Worm (Caenorhabditis elegans) whole organism, L2 larva: Measurements from ENCODE around the gene gst-30.
A peak's percentile ranks its signal among the peaks of the same experiment; 100 is the strongest.

Source experiments
- C34F6.9 ChIP-seq: fragments of 150-350 bp; optimal IDR thresholded peaks from 2 replicates; lab custom pipeline; 2014; ENCODE audit warnings: missing biosample characterization, missing genetic modification characterization
- ZK546.5 ChIP-seq: sonication (generic microtip); optimal IDR thresholded peaks from 2 replicates; lab custom pipeline; 2017; ENCODE audit warnings: missing biosample characterization, missing genetic modification characterization
- aly-2 ChIP-seq: fragments of 150-350 bp; optimal IDR thresholded peaks from 2 replicates; lab custom pipeline; 2014; ENCODE audit warnings: missing biosample characterization, missing genetic modification characterization
- ama-1 ChIP-seq: fragments of 150-350 bp; optimal IDR thresholded peaks from 2 replicates; lab custom pipeline; 2018; ENCODE audit warnings: inconsistent platforms
- blmp-1 ChIP-seq: sonication (generic microtip); optimal IDR thresholded peaks from 2 replicates; lab custom pipeline; 2017; ENCODE audit warnings: missing genetic modification characterization, mild to moderate bottlenecking, missing compliant biosample characterization, antibody characterized with exemption, moderate library complexity; ENCODE audit not compliant: insufficient read depth
- ceh-16 ChIP-seq: fragments of 150-350 bp; optimal IDR thresholded peaks from 2 replicates; lab custom pipeline; 2014; ENCODE audit warnings: missing biosample characterization, missing genetic modification characterization
- ceh-82 ChIP-seq: fragments of 150-350 bp; optimal IDR thresholded peaks from 2 replicates; lab custom pipeline; 2014; ENCODE audit warnings: missing biosample characterization, missing genetic modification characterization
- crh-2 ChIP-seq: sonication (generic microtip); optimal IDR thresholded peaks from 2 replicates; lab custom pipeline; 2017; ENCODE audit warnings: missing biosample characterization, missing genetic modification characterization
- egl-27 ChIP-seq: sonication (generic microtip); optimal IDR thresholded peaks from 3 replicates; lab custom pipeline; 2017; ENCODE audit warnings: missing biosample characterization, missing genetic modification reagents, missing genetic modification characterization
- elt-1 ChIP-seq: fragments of 150-350 bp; optimal IDR thresholded peaks from 2 replicates; lab custom pipeline; 2014; ENCODE audit warnings: missing biosample characterization, missing genetic modification characterization
- fos-1 ChIP-seq: fragments of 150-350 bp; optimal IDR thresholded peaks from 2 replicates; lab custom pipeline; 2014; ENCODE audit warnings: missing biosample characterization, missing genetic modification characterization
- gmeb-1 ChIP-seq: fragments of 150-350 bp; optimal IDR thresholded peaks from 2 replicates; lab custom pipeline; 2014; ENCODE audit warnings: missing biosample characterization, missing genetic modification characterization
- lin-11 ChIP-seq: fragments of 150-350 bp; sonication (generic microtip); optimal IDR thresholded peaks from 2 replicates; lab custom pipeline; 2014; ENCODE audit warnings: missing biosample characterization, missing genetic modification characterization, inconsistent platforms, mixed read lengths
- lin-13 ChIP-seq: fragments of 150-350 bp; optimal IDR thresholded peaks from 2 replicates; lab custom pipeline; 2014; ENCODE audit warnings: missing biosample characterization, missing genetic modification reagents, missing genetic modification characterization
- lin-39 ChIP-seq: fragments of 150-350 bp; optimal IDR thresholded peaks from 2 replicates; lab custom pipeline; 2014; ENCODE audit warnings: missing biosample characterization, missing genetic modification reagents, missing genetic modification characterization
- lsy-2 ChIP-seq, 2 experiments: fragments of 150-350 bp in 1 of 2; sonication (generic microtip) in 1 of 2; optimal IDR thresholded peaks; 2 replicates each; lab custom pipeline; 2014 to 2017; ENCODE audit warnings: missing biosample characterization in 2 of 2, missing genetic modification characterization in 2 of 2
- mab-5 ChIP-seq: fragments of 150-350 bp; optimal IDR thresholded peaks from 2 replicates; lab custom pipeline; 2014; ENCODE audit warnings: missing biosample characterization, missing genetic modification characterization
- mbf-1 ChIP-seq: sonication (generic microtip); optimal IDR thresholded peaks from 2 replicates; lab custom pipeline; 2017; ENCODE audit warnings: missing biosample characterization, missing genetic modification characterization
- mdl-1 ChIP-seq, 2 experiments: fragments of 150-350 bp in 1 of 2; sonication (generic microtip) in 1 of 2; optimal IDR thresholded peaks; 2 replicates each; lab custom pipeline; 2017; ENCODE audit warnings: missing biosample characterization in 2 of 2, missing genetic modification characterization in 2 of 2
- nhr-10 ChIP-seq: sonication (generic microtip); optimal IDR thresholded peaks from 2 replicates; lab custom pipeline; 2017; ENCODE audit warnings: missing biosample characterization, missing genetic modification characterization
- nhr-129 ChIP-seq: fragments of 150-350 bp; optimal IDR thresholded peaks from 2 replicates; lab custom pipeline; 2014; ENCODE audit warnings: missing biosample characterization, missing genetic modification characterization
- nhr-21 ChIP-seq: fragments of 150-350 bp; optimal IDR thresholded peaks from 2 replicates; lab custom pipeline; 2014; ENCODE audit warnings: missing biosample characterization, missing genetic modification characterization
- nhr-23 ChIP-seq: fragments of 150-350 bp; optimal IDR thresholded peaks from 2 replicates; lab custom pipeline; 2014; ENCODE audit warnings: missing biosample characterization, missing genetic modification reagents, missing genetic modification characterization
- nhr-6 ChIP-seq: fragments of 150-350 bp; optimal IDR thresholded peaks from 2 replicates; lab custom pipeline; 2014; ENCODE audit warnings: missing biosample characterization, missing genetic modification characterization
- nhr-77 ChIP-seq: fragments of 150-350 bp; optimal IDR thresholded peaks from 2 replicates; lab custom pipeline; 2014; ENCODE audit warnings: missing biosample characterization, missing genetic modification characterization
- peb-1 ChIP-seq: fragments of 150-350 bp; optimal IDR thresholded peaks from 2 replicates; lab custom pipeline; 2014; ENCODE audit warnings: missing biosample characterization, missing genetic modification characterization
- sem-4 ChIP-seq: fragments of 150-350 bp; optimal IDR thresholded peaks from 2 replicates; lab custom pipeline; 2014; ENCODE audit warnings: missing biosample characterization, missing genetic modification reagents, missing genetic modification characterization
- sma-3 ChIP-seq: sonication (generic microtip); optimal IDR thresholded peaks from 2 replicates; lab custom pipeline; 2016; ENCODE audit warnings: missing genetic modification reagents, missing genetic modification characterization, missing compliant biosample characterization
- sma-9 ChIP-seq, 2 experiments: fragments of 150-350 bp in 1 of 2; sonication (generic microtip) in 1 of 2; optimal IDR thresholded peaks; 2 replicates each; lab custom pipeline; 2014 to 2016; ENCODE audit warnings: missing genetic modification characterization in 2 of 2, mild to moderate bottlenecking in 1 of 2, missing biosample characterization in 1 of 2, missing compliant biosample characterization in 1 of 2, missing genetic modification reagents in 1 of 2, moderate library complexity in 1 of 2
- snpc-4 ChIP-seq: fragments of 150-350 bp; optimal IDR thresholded peaks from 2 replicates; lab custom pipeline; 2014; ENCODE audit warnings: missing biosample characterization, missing genetic modification characterization
- unc-39 ChIP-seq: fragments of 150-350 bp; optimal IDR thresholded peaks from 2 replicates; lab custom pipeline; 2014; ENCODE audit warnings: missing biosample characterization, missing genetic modification characterization
- unc-55 ChIP-seq: fragments of 150-350 bp; sonication (generic microtip); optimal IDR thresholded peaks from 3 replicates; lab custom pipeline; 2014; ENCODE audit warnings: missing biosample characterization, missing genetic modification reagents, missing genetic modification characterization
- zag-1 ChIP-seq: fragments of 150-350 bp; optimal IDR thresholded peaks from 2 replicates; lab custom pipeline; 2014; ENCODE audit warnings: missing biosample characterization, missing genetic modification characterization
- ztf-1 ChIP-seq: fragments of 200-800 bp; sonication (Bioruptor generic); conservative IDR thresholded peaks from 2 replicates; pipeline ENCODE4 v1.3.6; 2022; ENCODE audit warnings: missing genetic modification characterization, missing compliant biosample characterization
- ztf-11 ChIP-seq: sonication (generic microtip); optimal IDR thresholded peaks from 2 replicates; lab custom pipeline; 2017; ENCODE audit warnings: missing biosample characterization, missing genetic modification characterization
- ztf-4 ChIP-seq: fragments of 150-350 bp; optimal IDR thresholded peaks from 2 replicates; lab custom pipeline; 2014; ENCODE audit warnings: missing biosample characterization, missing genetic modification characterization

The gst-30 gene

ce11 chrII:4941541-4942206 lies 6.8 kb upstream of the gst-30 start, which contains the start of gene ZK546.19:
Gene ZK546.19 (plus strand): TSS chrII:4941726.
- TF ChIP-seq nhr-23, result peak; percentile 3
- peak; percentile 7 for TF ChIP-seq fos-1 (tag; lab: Kevin White, UChicago)
- peak in 1 of 2 experiments; percentile 43 for TF ChIP-seq lsy-2 (tag; optimal IDR thresholded peaks at IDR 0.05; lab: Kevin White, UChicago)
- TF ChIP-seq snpc-4 (tag; lab: Kevin White, UChicago), result no peak
- TF ChIP-seq ztf-1 (GFP tag; lab: Robert Waterston, UW), result no peak
- no peak for TF ChIP-seq nhr-21
- peak; percentile 64 for TF ChIP-seq nhr-129 (tag; lab: Kevin White, UChicago)
- TF ChIP-seq C34F6.9, result peak; percentile 59
- peak; percentile 2 for TF ChIP-seq crh-2 (tag; lab: Kevin White, UChicago)
- peak; percentile 18 for TF ChIP-seq sem-4 (tag; lab: Kevin White, UChicago)
- TF ChIP-seq mbf-1 (tag; lab: Kevin White, UChicago), result no peak
- no peak for TF ChIP-seq nhr-10 (tag; lab: Kevin White, UChicago)
- peak; percentile 36 for TF ChIP-seq ceh-16 (tag; lab: Kevin White, UChicago)
- peak; percentile 7 for TF ChIP-seq unc-55 (GFP tag; lab: Kevin White, UChicago)
- no peak for TF ChIP-seq ztf-4 (tag; lab: Kevin White, UChicago)
- no peak for TF ChIP-seq lin-11 (tag; lab: Kevin White, UChicago)
- no peak for TF ChIP-seq ztf-11 (tag; lab: Kevin White, UChicago)
- peak; percentile 94 for TF ChIP-seq elt-1 (tag; lab: Kevin White, UChicago)
- no peak for TF ChIP-seq aly-2
- TF ChIP-seq sma-9 (GFP tag; optimal IDR thresholded peaks at IDR 0.05; lab: Kevin White, UChicago), result peak; percentile 32
- TF ChIP-seq sma-9 (tag; optimal IDR thresholded peaks at IDR 0.05; lab: Kevin White, UChicago), result no peak

ce11 chrII:4941050-4941449 lies 6.2 kb upstream of the gst-30 start, which contains the start of gene cblc-1:
Gene cblc-1 (minus strand): TSS chrII:4941150.
- no peak for TF ChIP-seq mdl-1 (tag; optimal IDR thresholded peaks at IDR 0.05; lab: Kevin White, UChicago)
- no peak for TF ChIP-seq nhr-77 (tag; lab: Kevin White, UChicago)
- no peak for TF ChIP-seq peb-1 (tag; lab: Kevin White, UChicago)
- TF ChIP-seq ceh-16 (tag; lab: Kevin White, UChicago), result no peak
- no peak for TF ChIP-seq fos-1 (tag; lab: Kevin White, UChicago)
- no peak for TF ChIP-seq ceh-82 (tag; lab: Kevin White, UChicago)
- TF ChIP-seq lin-39, result no peak
- TF ChIP-seq unc-39, result no peak
- no peak for TF ChIP-seq C34F6.9
- no peak for TF ChIP-seq sma-3 (GFP tag; lab: Kevin White, UChicago)
- no peak for TF ChIP-seq ama-1 (lab: Kevin White, UChicago)
- TF ChIP-seq nhr-23, result no peak
- TF ChIP-seq nhr-6 (tag; lab: Kevin White, UChicago), result no peak
- TF ChIP-seq zag-1, result no peak

- no peak for TF ChIP-seq mab-5
- no peak for TF ChIP-seq nhr-6 (tag; lab: Kevin White, UChicago)
- TF ChIP-seq unc-55 (GFP tag; lab: Kevin White, UChicago), result no peak
- no peak for TF ChIP-seq ZK546.5 (tag; lab: Kevin White, UChicago)
- TF ChIP-seq egl-27 (tag; lab: Kevin White, UChicago), result no peak
- no peak for TF ChIP-seq snpc-4 (tag; lab: Kevin White, UChicago)
- TF ChIP-seq blmp-1 (tag; lab: Kevin White, UChicago), result no peak
- no peak for TF ChIP-seq ceh-16 (tag; lab: Kevin White, UChicago)
- no peak for TF ChIP-seq lin-13 (GFP tag; lab: Kevin White, UChicago)
- no peak for TF ChIP-seq gmeb-1 (tag; lab: Kevin White, UChicago)
- no peak for TF ChIP-seq aly-2
These were observed 2.9 kb upstream of the gst-30 start, which contains the start of gene ZK546.4 for ce11 chrII:4937743-4938142. Gene ZK546.4 (plus strand): TSS chrII:4938043.

ce11 chrII:4935518-4935917 lies 664 bp upstream of the gst-30 start, which contains the start of gene ZK546.5:
Gene ZK546.5 (plus strand): TSS chrII:4935818.
- TF ChIP-seq sma-3 (GFP tag; lab: Kevin White, UChicago) (no peak), zag-1 (no peak), unc-55 (GFP tag; lab: Kevin White, UChicago) (peak; percentile 18), elt-1 (tag; lab: Kevin White, UChicago) (no peak), nhr-6 (tag; lab: Kevin White, UChicago) (no peak), C34F6.9 (peak; percentile 34)
- TF ChIP-seq, all 48 proteins: peak for 2
